ENCODE assay signal across 5 fruit fly cellular contexts in the genomic region with DNA sequence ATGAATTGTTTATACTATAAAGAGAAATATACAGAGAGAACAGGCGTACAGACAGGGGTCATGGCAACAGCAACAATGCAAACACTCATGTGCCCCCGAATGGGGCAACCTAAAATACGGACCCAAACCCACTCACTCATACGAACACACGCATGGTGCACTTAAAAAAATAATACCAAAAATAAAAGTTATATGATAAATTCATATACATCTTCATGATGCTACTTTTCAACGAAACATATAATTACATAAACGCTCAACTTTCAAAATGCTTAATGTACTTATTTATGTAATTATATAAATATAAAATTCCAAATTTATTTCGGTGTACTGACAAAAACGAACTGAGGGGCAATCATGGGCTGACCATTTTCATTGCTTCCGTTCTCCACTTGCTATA.
TF ChIP-seq lines count a peak whose summit lies in the region.

No protein-coding gene starts in this region.

- TF ChIP-seq CTCF in whole organism, embryonic (GFP tag; optimal IDR thresholded peaks at IDR 0.05; lab: Kevin White, UChicago): peak; percentile 16

TF ChIP-seq in whole organism, adult, 20 proteins besides CTCF, POLR2A, EP300 and RAD21:
- TF ChIP-seq CG14711 (tag; optimal IDR thresholded peaks at IDR 0.05; lab: Kevin White, UChicago) (peak; percentile 43), CG7045 (GFP tag; optimal IDR thresholded peaks at IDR 0.05; lab: Kevin White, UChicago) (no peak), CG7101 (tag; optimal IDR thresholded peaks at IDR 0.05; lab: Kevin White, UChicago) (peak; percentile 8)

TF ChIP-seq in whole organism, embryonic, 481 proteins besides CTCF, POLR2A, EP300 and RAD21 (continues in another document):
- TF ChIP-seq cwo (GFP tag; optimal IDR thresholded peaks at IDR 0.05; lab: Kevin White, UChicago) (peak; percentile 54), CG10321 (GFP tag; IDR thresholded peaks at IDR 0.05; lab: Robert Waterston, UW) (peak; percentile 29; the same call in 1 of the 2 replicates), sug (tag; optimal IDR thresholded peaks at IDR 0.05; lab: Kevin White, UChicago) (peak; percentile 11), CG2678 (tag; optimal IDR thresholded peaks at IDR 0.05; lab: Kevin White, UChicago) (peak; percentile 85), sc (optimal IDR thresholded peaks at IDR 0.05; lab: Kevin White, UChicago) (no peak), sc (GFP tag; optimal IDR thresholded peaks at IDR 0.05; lab: Kevin White, UChicago) (peak; percentile 61), Ada2b (GFP tag; IDR thresholded peaks at IDR 0.05; lab: Robert Waterston, UW) (peak; percentile 68), Nf-YC (tag; optimal IDR thresholded peaks at IDR 0.05; lab: Kevin White, UChicago) (peak; percentile 46), dati (GFP tag; IDR thresholded peaks at IDR 0.05; lab: Robert Waterston, UW) (peak; percentile 36; the same call in 1 of the 2 replicates), CG10267 (tag; optimal IDR thresholded peaks at IDR 0.05; lab: Kevin White, UChicago) (peak; percentile 79), sim (GFP tag; IDR thresholded peaks at IDR 0.05; lab: Robert Waterston, UW) (peak; percentile 63; the same call in 1 of the 2 replicates), bcd (GFP tag; optimal IDR thresholded peaks at IDR 0.05; lab: Kevin White, UChicago) (peak; percentile 68), CG12219 (GFP tag; optimal IDR thresholded peaks at IDR 0.05; lab: Kevin White, UChicago) (peak; percentile 36), CG10431 (GFP tag; optimal IDR thresholded peaks at IDR 0.05; lab: Kevin White, UChicago) (peak; percentile 32), CG11085 (GFP tag; IDR thresholded peaks at IDR 0.05; lab: Robert Waterston, UW) (0 out of 2 replicates have a peak, but pooled peaks have one; percentile 16), E2f2 (GFP tag; IDR thresholded peaks at IDR 0.05; lab: Robert Waterston, UW) (peak; percentile 37; the same call in 1 of the 2 replicates), CG14050 (GFP tag; IDR thresholded peaks at IDR 0.05; lab: Robert Waterston, UW) (peak; percentile 51; the same call in 1 of the 3 replicates), dmrt99B (tag; optimal IDR thresholded peaks at IDR 0.05; lab: Kevin White, UChicago) (peak; percentile 86), az2 (GFP tag; optimal IDR thresholded peaks at IDR 0.05; lab: Kevin White, UChicago) (peak; percentile 74)

TF ChIP-seq in whole organism, prepupa, 60 proteins besides CTCF, POLR2A, EP300 and RAD21 (continues in another document):
- TF ChIP-seq CG4318 (GFP tag; optimal IDR thresholded peaks at IDR 0.05; lab: Kevin White, UChicago) (peak; percentile 40), Hr39 (GFP tag; optimal IDR thresholded peaks at IDR 0.05; lab: Kevin White, UChicago) (no peak), CG6808 (GFP tag; optimal IDR thresholded peaks at IDR 0.05; lab: Kevin White, UChicago) (peak; percentile 55), CG34406 (GFP tag; optimal IDR thresholded peaks at IDR 0.05; lab: Kevin White, UChicago) (peak; percentile 66), CG6854 (GFP tag; optimal IDR thresholded peaks at IDR 0.05; lab: Kevin White, UChicago) (no peak), pdm3 (GFP tag; optimal IDR thresholded peaks at IDR 0.05; lab: Kevin White, UChicago) (peak; percentile 39), CG32006 (GFP tag; optimal IDR thresholded peaks at IDR 0.05; lab: Kevin White, UChicago) (peak; percentile 69), dsx (GFP tag; optimal IDR thresholded peaks at IDR 0.05; lab: Kevin White, UChicago; ENCODE audit: poor library complexity, severe bottlenecking) (peak; percentile 70), OdsH (GFP tag; optimal IDR thresholded peaks at IDR 0.05; lab: Kevin White, UChicago) (peak; percentile 70), dac (GFP tag; optimal IDR thresholded peaks at IDR 0.05; lab: Kevin White, UChicago) (no peak), fd85E (GFP tag; optimal IDR thresholded peaks at IDR 0.05; lab: Kevin White, UChicago) (no peak), CG6792 (GFP tag; optimal IDR thresholded peaks at IDR 0.05; lab: Kevin White, UChicago) (peak; percentile 48), CG6163 (GFP tag; IDR thresholded peaks at IDR 0.05; lab: Robert Waterston, UW) (peak; percentile 72; the same call in 2 of the 3 replicates), CG8632 (GFP tag; optimal IDR thresholded peaks at IDR 0.05; lab: Kevin White, UChicago) (peak; percentile 24), CG11902 (GFP tag; optimal IDR thresholded peaks at IDR 0.05; lab: Kevin White, UChicago) (no peak), Blimp-1 (GFP tag; optimal IDR thresholded peaks at IDR 0.05; lab: Kevin White, UChicago) (no peak), CG16779 (tag; optimal IDR thresholded peaks at IDR 0.05; lab: Kevin White, UChicago) (peak; percentile 40), achi (GFP tag; optimal IDR thresholded peaks at IDR 0.05; lab: Kevin White, UChicago) (peak; percentile 71), Ets96B (tag; optimal IDR thresholded peaks at IDR 0.05; lab: Kevin White, UChicago) (peak; percentile 72), Eip93F (GFP tag; optimal IDR thresholded peaks at IDR 0.05; lab: Kevin White, UChicago) (no peak), Hr38 (GFP tag; optimal IDR thresholded peaks at IDR 0.05; lab: Kevin White, UChicago) (no peak)

TF ChIP-seq in whole organism, pupa, 21 proteins besides CTCF, POLR2A, EP300 and RAD21:
- TF ChIP-seq CG9948 (tag; optimal IDR thresholded peaks at IDR 0.05; lab: Kevin White, UChicago) (peak; percentile 79), gl (tag; optimal IDR thresholded peaks at IDR 0.05; lab: Kevin White, UChicago) (no peak), CG13204 (GFP tag; optimal IDR thresholded peaks at IDR 0.05; lab: Kevin White, UChicago) (peak; percentile 14), rn (GFP tag; IDR thresholded peaks at IDR 0.05; lab: Robert Waterston, UW) (peak; percentile 14; the same call in 1 of the 2 replicates), D1 (tag; optimal IDR thresholded peaks at IDR 0.05; lab: Kevin White, UChicago) (no peak), fd96Ca (GFP tag; IDR thresholded peaks at IDR 0.05; lab: Robert Waterston, UW) (no peak), EcR (GFP tag; optimal IDR thresholded peaks at IDR 0.05; lab: Kevin White, UChicago) (no peak), CG8301 (tag; optimal IDR thresholded peaks at IDR 0.05; lab: Kevin White, UChicago) (peak; percentile 49), CG32121 (GFP tag; IDR thresholded peaks at IDR 0.05; lab: Robert Waterston, UW) (peak; percentile 46; the same call in 1 of the 2 replicates), CG12605 (GFP tag; IDR thresholded peaks at IDR 0.05; lab: Robert Waterston, UW) (peak; percentile 35; the same call in 1 of the 2 replicates), Ets98B (GFP tag; IDR thresholded peaks at IDR 0.05; lab: Robert Waterston, UW) (peak; percentile 34), CG4496 (GFP tag; IDR thresholded peaks at IDR 0.05; lab: Robert Waterston, UW) (0 out of 3 replicates have a peak, but pooled peaks have one; percentile 23), Pif1B (GFP tag; optimal IDR thresholded peaks at IDR 0.05; lab: Kevin White, UChicago) (peak; percentile 59), Snoo (tag; optimal IDR thresholded peaks at IDR 0.05; lab: Kevin White, UChicago) (peak; percentile 34), CG10348 (GFP tag; IDR thresholded peaks at IDR 0.05; lab: Robert Waterston, UW) (no peak), CG14655 (GFP tag; optimal IDR thresholded peaks at IDR 0.05; lab: Kevin White, UChicago) (peak; percentile 65), Pif1A (GFP tag; optimal IDR thresholded peaks at IDR 0.05; lab: Kevin White, UChicago) (peak; percentile 47), CG34367 (tag; optimal IDR thresholded peaks at IDR 0.05; lab: Kevin White, UChicago) (peak; percentile 57), CG15710 (tag; optimal IDR thresholded peaks at IDR 0.05; lab: Kevin White, UChicago) (peak; percentile 68), CG17806 (tag; optimal IDR thresholded peaks at IDR 0.05; lab: Kevin White, UChicago) (peak; percentile 81), CG8159 (tag; optimal IDR thresholded peaks at IDR 0.05; lab: Kevin White, UChicago) (peak; percentile 76)

TF ChIP-seq in whole organism, wandering third instar larva, 38 proteins besides CTCF, POLR2A, EP300 and RAD21 (continues in another document):
- TF ChIP-seq psq (GFP tag; optimal IDR thresholded peaks at IDR 0.05; lab: Kevin White, UChicago): peak; percentile 19
- no peak for TF ChIP-seq CrebA (GFP tag; optimal IDR thresholded peaks at IDR 0.05; lab: Kevin White, UChicago; ENCODE audit: borderline replicate concordance)
- no peak for TF ChIP-seq Vsx2 (GFP tag; optimal IDR thresholded peaks at IDR 0.05; lab: Kevin White, UChicago; ENCODE audit: partially characterized antibody)
- no peak for TF ChIP-seq br (GFP tag; optimal IDR thresholded peaks at IDR 0.05; lab: Kevin White, UChicago)
- TF ChIP-seq Dif (GFP tag; optimal IDR thresholded peaks at IDR 0.05; lab: Kevin White, UChicago; ENCODE audit: partially characterized antibody): no peak
- TF ChIP-seq CG9705 (GFP tag; optimal IDR thresholded peaks at IDR 0.05; lab: Kevin White, UChicago): no peak
- no peak for TF ChIP-seq lola (GFP tag; optimal IDR thresholded peaks at IDR 0.05; lab: Kevin White, UChicago)
- TF ChIP-seq Hr78 (GFP tag; optimal IDR thresholded peaks at IDR 0.05; lab: Kevin White, UChicago): no peak
- peak; percentile 61 for TF ChIP-seq OdsH (GFP tag; optimal IDR thresholded peaks at IDR 0.05; lab: Kevin White, UChicago)
- no peak for TF ChIP-seq jim (GFP tag; optimal IDR thresholded peaks at IDR 0.05; lab: Kevin White, UChicago)
- no peak for TF ChIP-seq Rel (GFP tag; optimal IDR thresholded peaks at IDR 0.05; lab: Kevin White, UChicago)
- TF ChIP-seq Rel (tag; optimal IDR thresholded peaks at IDR 0.05; lab: Kevin White, UChicago): no peak
- TF ChIP-seq Hnf4 (GFP tag; optimal IDR thresholded peaks at IDR 0.05; lab: Kevin White, UChicago): peak; percentile 16
- TF ChIP-seq sage (GFP tag; optimal IDR thresholded peaks at IDR 0.05; lab: Kevin White, UChicago): no peak
- no peak for TF ChIP-seq dsf (GFP tag; optimal IDR thresholded peaks at IDR 0.05; lab: Kevin White, UChicago; ENCODE audit: borderline replicate concordance)
- TF ChIP-seq Hr83 (GFP tag; optimal IDR thresholded peaks at IDR 0.05; lab: Kevin White, UChicago; ENCODE audit: poor library complexity, severe bottlenecking): no peak
- no peak for TF ChIP-seq Myc (optimal IDR thresholded peaks at IDR 0.05; lab: Kevin White, UChicago)
- no peak for TF ChIP-seq brk (GFP tag; optimal IDR thresholded peaks at IDR 0.05; lab: Kevin White, UChicago)
- no peak for TF ChIP-seq dl (GFP tag; optimal IDR thresholded peaks at IDR 0.05; lab: Kevin White, UChicago; ENCODE audit: insufficient read depth in 1 of 2, partially characterized antibody in 2 of 2)
- no peak for TF ChIP-seq dmrt93B (GFP tag; optimal IDR thresholded peaks at IDR 0.05; lab: Kevin White, UChicago)
- no peak for TF ChIP-seq Jra (GFP tag; optimal IDR thresholded peaks at IDR 0.05; lab: Kevin White, UChicago)
- peak in 1 of 2 experiments; percentile 64 for TF ChIP-seq foxo (GFP tag; optimal IDR thresholded peaks at IDR 0.05; lab: Kevin White, UChicago)
- TF ChIP-seq fru (GFP tag; optimal IDR thresholded peaks at IDR 0.05; lab: Kevin White, UChicago): peak; percentile 33
- no peak for TF ChIP-seq woc (GFP tag; optimal IDR thresholded peaks at IDR 0.05; lab: Kevin White, UChicago)
- TF ChIP-seq CG32264 (GFP tag; optimal IDR thresholded peaks at IDR 0.05; lab: Kevin White, UChicago): no peak
- no peak for TF ChIP-seq ey (GFP tag; optimal IDR thresholded peaks at IDR 0.05; lab: Kevin White, UChicago)
